Worm (Caenorhabditis elegans) whole organism, L4 larva: ENCODE results near the gene M28.4.

Experiments used
- F26F4.8 ChIP-seq: fragments of 200-800 bp; sonication (Bioruptor generic); conservative IDR thresholded peaks from 2 replicates; pipeline ENCODE4 v1.3.6; 2022; ENCODE audit warnings: missing genetic modification characterization, missing compliant biosample characterization
- T26A8.4 ChIP-seq: fragments of 200-800 bp; sonication (Bioruptor generic); IDR thresholded peaks from 2 replicates; pipeline ENCODE4 v1.3.6; 2022; ENCODE audit warnings: missing genetic modification characterization, missing compliant biosample characterization
- aha-1 ChIP-seq: fragments of 150-350 bp; peaks from one replicate; lab custom pipeline; 2014; ENCODE audit warnings: missing biosample characterization, missing genetic modification characterization
- ceh-20 ChIP-seq: fragments of 200-800 bp; sonication (Bioruptor generic); IDR thresholded peaks from 2 replicates; pipeline ENCODE4 v1.3.6; 2022; ENCODE audit warnings: missing genetic modification reagents, missing genetic modification characterization, missing compliant biosample characterization
- ceh-62 ChIP-seq: sonication (generic microtip); optimal IDR thresholded peaks from 2 replicates; lab custom pipeline; 2017; ENCODE audit warnings: missing biosample characterization, missing genetic modification characterization
- ctbp-1 ChIP-seq: fragments of 200-800 bp; sonication (Bioruptor generic); IDR thresholded peaks from 2 replicates; pipeline ENCODE4 v1.3.6; 2022; ENCODE audit warnings: missing genetic modification reagents, missing genetic modification characterization, missing compliant biosample characterization
- daf-19 ChIP-seq: fragments of 200-800 bp; sonication (Bioruptor generic); conservative IDR thresholded peaks from 2 replicates; pipeline ENCODE4 v1.3.6; 2022; ENCODE audit warnings: missing genetic modification characterization, missing compliant biosample characterization
- dmd-6 ChIP-seq: fragments of 200-800 bp; sonication (Bioruptor generic); IDR thresholded peaks from 2 replicates; pipeline ENCODE4 v1.3.6; 2022; ENCODE audit warnings: missing genetic modification reagents, missing genetic modification characterization, missing compliant biosample characterization
- duxl-1 ChIP-seq: sonication (generic microtip); optimal IDR thresholded peaks from 2 replicates; lab custom pipeline; 2016; ENCODE audit warnings: mild to moderate bottlenecking, missing genetic modification characterization, moderate library complexity, missing compliant biosample characterization; ENCODE audit not compliant: poor library complexity
- dve-1 ChIP-seq: sonication (generic microtip); optimal IDR thresholded peaks from 2 replicates; lab custom pipeline; 2017; ENCODE audit warnings: antibody characterized with exemption, mild to moderate bottlenecking, missing genetic modification characterization, missing compliant biosample characterization; ENCODE audit not compliant: insufficient read depth
- egl-27 ChIP-seq: sonication (generic microtip); optimal IDR thresholded peaks from 3 replicates; lab custom pipeline; 2017; ENCODE audit warnings: missing biosample characterization, missing genetic modification reagents, missing genetic modification characterization
- hlh-11 ChIP-seq: fragments of 200-800 bp; sonication (Bioruptor generic); optimal IDR thresholded peaks from 2 replicates; lab custom pipeline; 2018; ENCODE audit warnings: mild to moderate bottlenecking, missing genetic modification characterization, missing compliant biosample characterization
- hlh-30 ChIP-seq: sonication (generic microtip); optimal IDR thresholded peaks from 2 replicates; lab custom pipeline; 2017; ENCODE audit warnings: antibody characterized with exemption, mild to moderate bottlenecking, missing genetic modification characterization, missing compliant biosample characterization; ENCODE audit not compliant: insufficient read depth
- lin-1 ChIP-seq: fragments of 200-800 bp; sonication (Bioruptor generic); IDR thresholded peaks from 2 replicates; pipeline ENCODE4 v1.3.6; 2022; ENCODE audit warnings: missing genetic modification reagents, missing genetic modification characterization, missing compliant biosample characterization
- lin-13 ChIP-seq: fragments of 150-350 bp; optimal IDR thresholded peaks from 2 replicates; lab custom pipeline; 2014; ENCODE audit warnings: missing biosample characterization, missing genetic modification reagents, missing genetic modification characterization
- lin-29 ChIP-seq: fragments of 200-800 bp; sonication (Bioruptor generic); IDR thresholded peaks from 2 replicates; pipeline ENCODE4 v1.3.6; 2022; ENCODE audit warnings: missing genetic modification reagents, missing genetic modification characterization, missing compliant biosample characterization
- lin-38 ChIP-seq: fragments of 200-800 bp; sonication (Bioruptor generic); IDR thresholded peaks from 2 replicates; pipeline ENCODE4 v1.3.6; 2022; ENCODE audit warnings: missing genetic modification reagents, missing genetic modification characterization, missing compliant biosample characterization
- lin-39 ChIP-seq: fragments of 150-350 bp; optimal IDR thresholded peaks from 2 replicates; lab custom pipeline; 2014; ENCODE audit warnings: missing biosample characterization, missing genetic modification reagents, missing genetic modification characterization
- lir-3 ChIP-seq: sonication (generic microtip); optimal IDR thresholded peaks from 2 replicates; lab custom pipeline; 2016; ENCODE audit warnings: mild to moderate bottlenecking, missing genetic modification characterization, missing compliant biosample characterization
- mdt-29 ChIP-seq: fragments of 200-800 bp; sonication (Bioruptor generic); IDR thresholded peaks from 2 replicates; pipeline ENCODE4 v1.3.6; 2022; ENCODE audit warnings: missing genetic modification reagents, missing genetic modification characterization, missing compliant biosample characterization
- mes-2 ChIP-seq: sonication (generic microtip); optimal IDR thresholded peaks from 2 replicates; lab custom pipeline; 2016; ENCODE audit warnings: missing genotype, mild to moderate bottlenecking, missing genetic modification characterization, missing compliant biosample characterization; ENCODE audit not compliant: poor library complexity, severe bottlenecking
- nhr-237 ChIP-seq: sonication (generic microtip); optimal IDR thresholded peaks from 2 replicates; lab custom pipeline; 2017; ENCODE audit warnings: missing biosample characterization, missing genetic modification characterization
- nhr-28 ChIP-seq: fragments of 150-350 bp; optimal IDR thresholded peaks from 2 replicates; lab custom pipeline; 2014; ENCODE audit warnings: missing biosample characterization, missing genetic modification characterization
- nhr-41 ChIP-seq: fragments of 200-800 bp; sonication (Bioruptor generic); IDR thresholded peaks from 2 replicates; pipeline ENCODE4 v1.3.6; 2022; ENCODE audit warnings: missing genetic modification reagents, missing genetic modification characterization, missing compliant biosample characterization
- set-16 ChIP-seq: fragments of 200-800 bp; sonication (Bioruptor generic); IDR thresholded peaks from 2 replicates; pipeline ENCODE4 v1.3.6; 2022; ENCODE audit warnings: missing genetic modification reagents, missing genetic modification characterization, missing compliant biosample characterization
- zip-11 ChIP-seq: fragments of 200-800 bp; sonication (Bioruptor generic); IDR thresholded peaks from 2 replicates; pipeline ENCODE4 v1.3.6; 2022; ENCODE audit warnings: missing genetic modification characterization, missing compliant biosample characterization
- zip-2 ChIP-seq: fragments of 150-350 bp; optimal IDR thresholded peaks from 2 replicates; lab custom pipeline; 2014; ENCODE audit warnings: missing biosample characterization, missing genetic modification characterization
- ztf-11 ChIP-seq: fragments of 150-350 bp; optimal IDR thresholded peaks from 2 replicates; lab custom pipeline; 2014; ENCODE audit warnings: missing biosample characterization, missing genetic modification characterization
- ztf-7 ChIP-seq: fragments of 150-350 bp; optimal IDR thresholded peaks from 2 replicates; lab custom pipeline; 2014; ENCODE audit warnings: missing biosample characterization, missing genetic modification characterization

Gene M28.4

DNA sequence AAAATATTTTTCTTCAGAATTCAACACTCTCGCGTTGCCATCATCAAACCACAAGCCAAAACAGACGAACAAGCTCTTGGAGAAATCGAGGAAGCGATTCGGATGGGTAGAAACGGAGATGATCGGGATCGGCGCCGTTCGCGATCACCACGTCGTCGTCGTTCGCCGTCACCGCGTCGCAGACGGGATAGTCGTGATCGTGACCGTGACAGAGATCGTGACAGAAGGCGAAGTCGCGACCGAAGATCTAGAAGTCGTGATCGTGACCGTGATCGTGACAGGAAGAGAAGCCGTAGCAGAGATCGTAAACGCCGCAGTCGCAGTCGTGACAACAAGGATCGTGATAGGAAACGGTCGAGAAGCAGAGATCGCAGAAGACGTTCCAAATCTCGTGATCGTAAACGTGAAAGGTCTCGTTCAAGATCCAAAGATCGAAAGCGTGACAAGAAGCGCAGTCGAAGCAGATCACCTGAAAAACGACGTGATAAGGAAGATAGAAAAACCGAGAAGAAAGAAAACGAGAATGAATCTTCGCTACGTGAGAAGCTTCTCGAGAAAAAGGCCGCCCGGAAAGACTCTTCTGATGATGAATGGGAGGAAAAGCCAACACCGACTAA is 18.1 kb downstream of the M28.4 start:
- TF ChIP-seq lir-3 (tag; lab: Kevin White, UChicago) = no peak
- peak; percentile 68 for TF ChIP-seq hlh-30 (tag; lab: Kevin White, UChicago)
- TF ChIP-seq hlh-11 (tag; lab: Kevin White, UChicago) = peak; percentile 53
- peak; percentile 1 for TF ChIP-seq nhr-28 (tag; lab: Kevin White, UChicago)
- no peak for TF ChIP-seq lin-13 (GFP tag; lab: Kevin White, UChicago)
- no peak for TF ChIP-seq nhr-237 (tag; lab: Kevin White, UChicago)
- no peak for TF ChIP-seq lin-39 (tag; lab: Kevin White, UChicago)
- TF ChIP-seq mdt-29 (GFP tag; lab: Robert Waterston, UW) = no peak; the same call in 1 of the 2 replicates
- TF ChIP-seq daf-19 (GFP tag; lab: Robert Waterston, UW) = no peak
- no peak for TF ChIP-seq lin-29 (GFP tag; lab: Robert Waterston, UW)
- no peak for TF ChIP-seq dve-1 (tag; lab: Kevin White, UChicago)
- peak; percentile 56 for TF ChIP-seq set-16 (GFP tag; lab: Robert Waterston, UW)

DNA sequence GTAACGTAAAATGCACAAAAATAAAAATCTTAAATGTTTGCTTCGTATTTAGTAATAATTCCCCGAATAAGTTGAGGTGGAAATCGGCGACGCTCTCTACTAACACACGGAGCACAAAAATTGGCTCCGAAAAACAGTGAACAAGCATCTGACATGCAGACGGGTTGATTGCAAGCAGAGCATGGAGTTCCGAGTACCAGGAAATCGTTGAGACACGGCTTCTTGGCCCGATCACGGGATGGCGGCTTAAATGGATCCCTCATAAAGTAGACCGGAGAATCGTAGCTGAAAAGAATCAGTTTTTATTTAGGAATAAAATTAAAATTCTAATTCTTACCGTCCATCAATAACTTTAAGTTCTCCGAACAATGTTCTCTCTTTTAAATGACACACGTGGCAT is 18.8 kb downstream of the M28.4 start:
- TF ChIP-seq F26F4.8 (no peak), aha-1 (tag; lab: Kevin White, UChicago) (peak; percentile 86), zip-11 (GFP tag; lab: Robert Waterston, UW) (no peak)

DNA sequence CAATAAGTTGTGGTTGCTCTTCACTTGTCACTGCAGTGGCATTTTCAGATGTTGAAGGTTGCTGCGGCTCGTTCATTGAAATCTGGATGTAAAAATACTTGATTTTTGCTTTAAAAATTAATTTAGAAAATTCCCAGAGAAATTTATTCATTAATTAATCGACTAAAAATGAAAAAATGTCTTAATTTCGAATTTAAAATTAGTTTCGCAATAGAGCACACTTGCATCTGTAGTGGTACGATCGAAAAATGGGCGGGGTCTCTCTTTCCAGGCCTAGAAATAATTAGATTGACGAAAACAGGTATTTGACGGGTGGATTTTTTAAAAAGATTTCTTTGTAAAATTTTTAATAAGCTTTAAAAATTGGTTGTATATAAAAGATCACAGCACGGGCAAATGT is 19.2 kb downstream of the M28.4 start, which contains the start of gene D2089.8:
Gene D2089.8, minus strand, starts transcription at position 84 of the 400 bp plus-strand sequence.
- TF ChIP-seq daf-19 (GFP tag; lab: Robert Waterston, UW) = no peak
- TF ChIP-seq lin-38 = peak; percentile 88

DNA sequence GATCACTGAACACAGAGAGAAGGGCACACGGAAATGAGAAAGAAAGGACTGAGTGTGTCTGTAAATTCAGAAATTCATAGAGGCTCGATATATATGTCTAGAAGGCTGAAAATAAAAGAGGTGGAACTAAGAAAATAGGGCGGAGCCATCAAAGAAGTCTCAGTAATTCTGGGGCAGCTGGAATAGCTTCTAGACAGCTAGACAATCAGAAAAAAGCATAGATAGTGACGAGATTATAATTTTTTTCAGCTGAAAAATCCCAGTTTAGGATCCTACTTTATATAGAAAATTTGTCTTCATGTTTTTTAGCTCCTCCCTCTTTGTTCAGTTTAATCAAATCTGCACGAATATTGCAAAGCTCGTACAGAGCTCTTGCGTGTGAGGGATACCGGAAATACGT is 21.5 kb downstream of the M28.4 start, which contains the start of gene D2089.3:
Gene D2089.3, minus strand, starts transcription at position 101 of the 400 bp plus-strand sequence.
- TF ChIP-seq aha-1 (tag; lab: Kevin White, UChicago) (peak; percentile 66), zip-2 (no peak), ceh-20 (no peak), mes-2 (tag; lab: Kevin White, UChicago) (no peak)
- TF ChIP-seq, all 104 proteins: peak for 1

DNA sequence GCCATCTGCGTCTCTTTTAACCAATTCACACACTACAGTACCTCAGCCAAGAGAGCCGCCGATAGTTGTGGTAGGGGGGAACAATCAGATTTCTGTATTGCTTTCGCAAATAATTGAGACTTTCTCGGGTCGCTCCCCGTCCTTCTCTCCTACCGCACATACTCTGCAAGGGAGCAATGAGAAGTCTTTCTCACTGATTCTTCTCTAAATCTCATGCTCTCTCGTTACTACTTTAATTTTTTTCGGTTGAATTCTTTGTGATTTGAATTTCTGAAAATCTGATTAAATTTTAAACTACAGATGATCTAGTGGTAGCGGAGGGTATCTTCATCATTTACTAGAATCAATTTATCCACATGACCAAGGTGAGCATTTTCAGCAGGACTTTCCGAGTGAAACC is 31.8 kb downstream of the M28.4 start, which contains the start of gene ptb-1:
Gene ptb-1, plus strand, starts transcription at position 301 of the 400 bp plus-strand sequence.
- TF ChIP-seq set-16 (GFP tag; lab: Robert Waterston, UW) (no peak), ztf-11 (tag; lab: Kevin White, UChicago) (no peak)

DNA sequence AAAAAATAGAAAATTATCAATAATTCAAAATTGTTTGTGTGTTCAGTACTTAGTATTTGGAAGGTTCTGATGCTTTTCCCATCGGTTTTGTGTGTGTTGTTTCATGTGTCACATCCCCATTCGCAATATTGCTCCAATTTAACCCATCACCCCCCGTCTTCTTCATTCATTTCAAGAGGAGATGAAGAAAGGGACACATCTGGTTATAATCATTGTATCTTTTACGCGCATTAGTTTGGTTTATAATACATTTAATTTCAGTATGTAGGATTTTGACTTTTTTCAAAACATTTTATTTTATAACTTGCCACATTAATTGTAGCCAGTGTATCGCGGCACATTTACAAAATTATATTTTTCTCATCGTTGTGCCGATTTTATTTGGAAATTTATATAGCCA is 36.6 kb downstream of the M28.4 start:
- no peak for TF ChIP-seq ctbp-1 (GFP tag; lab: Robert Waterston, UW)
- TF ChIP-seq ztf-7 (tag; lab: Kevin White, UChicago) = no peak
- TF ChIP-seq dmd-6 = no peak
- no peak for TF ChIP-seq lin-1 (GFP tag; lab: Robert Waterston, UW)
- TF ChIP-seq lin-39 (tag; lab: Kevin White, UChicago) = no peak
- TF ChIP-seq nhr-41 (GFP tag; lab: Robert Waterston, UW) = no peak
- TF ChIP-seq duxl-1 = no peak
- no peak for TF ChIP-seq egl-27 (tag; lab: Kevin White, UChicago)
- TF ChIP-seq ceh-62 (tag; lab: Kevin White, UChicago) = no peak
- TF ChIP-seq T26A8.4 (GFP tag; lab: Robert Waterston, UW) = no peak
